Fruit fly (Drosophila melanogaster) whole organism, prepupa: ENCODE data around the gene CG43057.

Experiments
- Blimp-1 ChIP-seq: fragments of 200-800 bp; sonication (Bioruptor generic); optimal IDR thresholded peaks from 3 replicates; lab custom pipeline; 2017; ENCODE audit warnings: missing biosample characterization, missing genetic modification characterization, mild to moderate bottlenecking, moderate library complexity, missing genetic modification reagents
- CG10631 ChIP-seq: fragments of 200-800 bp; sonication (Bioruptor generic); optimal IDR thresholded peaks from 2 replicates; lab custom pipeline; 2016; ENCODE audit warnings: missing biosample characterization, missing genetic modification characterization
- CG11762 ChIP-seq: fragments of 200-800 bp; sonication (Bioruptor generic); optimal IDR thresholded peaks from 3 replicates; lab custom pipeline; 2016; ENCODE audit warnings: missing biosample characterization, missing genetic modification characterization; ENCODE audit not compliant: insufficient read depth
- CG15336 ChIP-seq: fragments of 200-800 bp; sonication (Bioruptor generic); IDR thresholded peaks from 2 replicates; pipeline ENCODE4 v1.3.6; 2022; ENCODE audit warnings: missing biosample characterization, missing genetic modification characterization
- CG1621 ChIP-seq: fragments of 200-800 bp; sonication (Bioruptor generic); optimal IDR thresholded peaks from 3 replicates; lab custom pipeline; 2018; ENCODE audit warnings: missing biosample characterization, mild to moderate bottlenecking, missing genetic modification characterization
- CG16779 ChIP-seq: fragments of 200-800 bp; sonication (Bioruptor generic); optimal IDR thresholded peaks from 3 replicates; lab custom pipeline; 2017; ENCODE audit warnings: missing biosample characterization, mild to moderate bottlenecking, missing genetic modification characterization
- CG3032 ChIP-seq: fragments of 200-800 bp; optimal IDR thresholded peaks from 2 replicates; lab custom pipeline; 2019; ENCODE audit warnings: missing biosample characterization, mild to moderate bottlenecking, missing genetic modification characterization, moderate library complexity
- CG31627 ChIP-seq: fragments of 200-800 bp; sonication (Bioruptor generic); optimal IDR thresholded peaks from 3 replicates; lab custom pipeline; 2016; ENCODE audit warnings: missing biosample characterization, missing genetic modification characterization
- CG32006 ChIP-seq: fragments of 200-800 bp; sonication (Bioruptor generic); optimal IDR thresholded peaks from 3 replicates; lab custom pipeline; 2017; ENCODE audit warnings: missing biosample characterization, mild to moderate bottlenecking, missing genetic modification characterization
- CG3919 ChIP-seq: fragments of 200-800 bp; sonication (Bioruptor generic); optimal IDR thresholded peaks from 3 replicates; lab custom pipeline; 2016; ENCODE audit warnings: missing biosample characterization, missing genetic modification characterization
- CG4318 ChIP-seq: fragments of 200-800 bp; sonication (Bioruptor generic); optimal IDR thresholded peaks from 3 replicates; lab custom pipeline; 2017; ENCODE audit warnings: missing biosample characterization, mild to moderate bottlenecking, missing genetic modification characterization
- CG6163 ChIP-seq: fragments of 200-800 bp; sonication (Bioruptor generic); IDR thresholded peaks from 3 replicates; pipeline ENCODE4 v1.3.6; 2022; ENCODE audit warnings: missing biosample characterization, missing genetic modification characterization
- CG6808 ChIP-seq: fragments of 200-800 bp; sonication (Bioruptor generic); optimal IDR thresholded peaks from 3 replicates; lab custom pipeline; 2017; ENCODE audit warnings: missing biosample characterization, missing genetic modification characterization, mild to moderate bottlenecking, moderate library complexity, missing genetic modification reagents
- CG6854 ChIP-seq: fragments of 200-800 bp; sonication (Bioruptor generic); optimal IDR thresholded peaks from 2 replicates; lab custom pipeline; 2017; ENCODE audit warnings: missing biosample characterization, mild to moderate bottlenecking, missing genetic modification characterization
- CG7368 ChIP-seq: fragments of 200-800 bp; sonication (Bioruptor generic); optimal IDR thresholded peaks from 3 replicates; lab custom pipeline; 2016; ENCODE audit warnings: missing biosample characterization, missing genetic modification characterization
- CG8119 ChIP-seq: fragments of 200-800 bp; sonication (Bioruptor generic); IDR thresholded peaks from 3 replicates; pipeline ENCODE4 v1.3.6; 2022; ENCODE audit warnings: missing biosample characterization, missing genetic modification characterization
- CG8319 ChIP-seq: fragments of 200-800 bp; sonication (Bioruptor generic); optimal IDR thresholded peaks from 3 replicates; lab custom pipeline; 2016; ENCODE audit warnings: missing biosample characterization, missing genetic modification characterization
- CG8632 ChIP-seq: fragments of 200-800 bp; sonication (Bioruptor generic); optimal IDR thresholded peaks from 3 replicates; lab custom pipeline; 2016; ENCODE audit warnings: missing biosample characterization, missing genetic modification characterization
- CG9139 ChIP-seq: fragments of 200-800 bp; sonication (Bioruptor generic); optimal IDR thresholded peaks from 3 replicates; lab custom pipeline; 2017; ENCODE audit warnings: missing biosample characterization, mild to moderate bottlenecking, missing genetic modification characterization
- Eip75B ChIP-seq: fragments of 200-800 bp; sonication (Bioruptor generic); optimal IDR thresholded peaks from 3 replicates; lab custom pipeline; 2016; ENCODE audit warnings: missing biosample characterization, missing genetic modification characterization
- Eip78C ChIP-seq: fragments of 200-800 bp; sonication (Bioruptor generic); peaks from one replicate; lab custom pipeline; 2016; ENCODE audit warnings: missing biosample characterization, missing genetic modification characterization
- Eip93F ChIP-seq: fragments of 200-800 bp; sonication (Bioruptor generic); optimal IDR thresholded peaks from 2 replicates; lab custom pipeline; 2016; ENCODE audit warnings: missing biosample characterization, mild to moderate bottlenecking, missing genetic modification characterization
- Hr38 ChIP-seq: sonication (Bioruptor generic); optimal IDR thresholded peaks from 2 replicates; lab custom pipeline; 2016; ENCODE audit warnings: missing biosample characterization, missing genetic modification characterization
- Hr39 ChIP-seq: fragments of 200-800 bp; sonication (Bioruptor generic); optimal IDR thresholded peaks from 2 replicates; lab custom pipeline; 2016; ENCODE audit warnings: missing biosample characterization, missing genetic modification characterization
- Hr4 ChIP-seq: fragments of 200-800 bp; sonication (Bioruptor generic); optimal IDR thresholded peaks from 3 replicates; lab custom pipeline; 2016; ENCODE audit warnings: missing biosample characterization, missing genetic modification characterization
- Lpt ChIP-seq: fragments of 200-800 bp; sonication (Bioruptor generic); optimal IDR thresholded peaks from 3 replicates; lab custom pipeline; 2016; ENCODE audit warnings: missing biosample characterization, missing genetic modification characterization
- Met ChIP-seq: fragments of 200-800 bp; sonication (Bioruptor generic); optimal IDR thresholded peaks from 3 replicates; lab custom pipeline; 2016; ENCODE audit warnings: missing biosample characterization, missing genetic modification characterization
- Smox ChIP-seq: fragments of 200-800 bp; sonication (Bioruptor generic); optimal IDR thresholded peaks from 3 replicates; lab custom pipeline; 2016; ENCODE audit warnings: missing biosample characterization, missing genetic modification characterization
- Sox102F ChIP-seq: fragments of 200-800 bp; sonication (Bioruptor generic); optimal IDR thresholded peaks from 2 replicates; lab custom pipeline; 2016; ENCODE audit warnings: missing biosample characterization, mild to moderate bottlenecking, missing genetic modification characterization
- Sox14 ChIP-seq: fragments of 200-800 bp; sonication (Bioruptor generic); optimal IDR thresholded peaks from 3 replicates; lab custom pipeline; 2016; ENCODE audit warnings: missing biosample characterization, missing genetic modification characterization
- Sox15 ChIP-seq: fragments of 200-800 bp; sonication (Bioruptor generic); optimal IDR thresholded peaks from 3 replicates; lab custom pipeline; 2016; ENCODE audit warnings: missing biosample characterization, missing genetic modification characterization
- achi ChIP-seq: fragments of 200-800 bp; sonication (Bioruptor generic); optimal IDR thresholded peaks from 3 replicates; lab custom pipeline; 2016; ENCODE audit warnings: missing biosample characterization, missing genetic modification characterization
- acj6 ChIP-seq: fragments of 200-800 bp; sonication (Bioruptor generic); optimal IDR thresholded peaks from 3 replicates; lab custom pipeline; 2016; ENCODE audit warnings: missing biosample characterization, missing genetic modification characterization
- dsx ChIP-seq: fragments of 200-800 bp; optimal IDR thresholded peaks from 3 replicates; lab custom pipeline; 2019; ENCODE audit warnings: missing biosample characterization, mild to moderate bottlenecking, missing genetic modification characterization, moderate library complexity; ENCODE audit not compliant: poor library complexity, severe bottlenecking
- eg ChIP-seq: fragments of 200-800 bp; sonication (Bioruptor generic); IDR thresholded peaks from 3 replicates; pipeline ENCODE4 v1.3.6; 2022; ENCODE audit warnings: missing biosample characterization, missing genetic modification characterization
- fd59A ChIP-seq: fragments of 200-800 bp; sonication (Bioruptor generic); optimal IDR thresholded peaks from 2 replicates; lab custom pipeline; 2017; ENCODE audit warnings: missing biosample characterization, mild to moderate bottlenecking, missing genetic modification characterization, missing genetic modification reagents
- fd85E ChIP-seq: fragments of 200-800 bp; sonication (Bioruptor generic); optimal IDR thresholded peaks from 3 replicates; lab custom pipeline; 2016; ENCODE audit warnings: missing biosample characterization, missing genetic modification characterization
- lz ChIP-seq: fragments of 200-800 bp; sonication (Bioruptor generic); optimal IDR thresholded peaks from 3 replicates; lab custom pipeline; 2016; ENCODE audit warnings: missing biosample characterization, missing genetic modification characterization
- net ChIP-seq: fragments of 200-800 bp; sonication (Bioruptor generic); optimal IDR thresholded peaks from 3 replicates; lab custom pipeline; 2016; ENCODE audit warnings: missing biosample characterization, missing genetic modification characterization
- pdm3 ChIP-seq: fragments of 200-800 bp; sonication (Bioruptor generic); optimal IDR thresholded peaks from 3 replicates; lab custom pipeline; 2016; ENCODE audit warnings: missing biosample characterization, missing genetic modification characterization
- salr ChIP-seq, 2 experiments: fragments of 200-800 bp; sonication (Bioruptor generic); optimal IDR thresholded peaks; 3 replicates each; lab custom pipeline; 2016 to 2018; ENCODE audit warnings: missing biosample characterization in 2 of 2, missing genetic modification characterization in 2 of 2, mild to moderate bottlenecking in 1 of 2
- spab ChIP-seq: fragments of 200-800 bp; sonication (Bioruptor generic); optimal IDR thresholded peaks from 2 replicates; lab custom pipeline; 2017; ENCODE audit warnings: missing biosample characterization, mild to moderate bottlenecking, missing genetic modification characterization, missing genetic modification reagents
- ss ChIP-seq, 2 experiments: fragments of 200-800 bp; sonication (Bioruptor generic); optimal IDR thresholded peaks; 2 replicates in 1 of 2; 3 replicates in 1 of 2; lab custom pipeline; 2017 to 2018; ENCODE audit warnings: mild to moderate bottlenecking in 2 of 2, missing biosample characterization in 2 of 2, missing genetic modification characterization in 2 of 2, moderate library complexity in 1 of 2
- svp ChIP-seq: fragments of 200-800 bp; sonication (Bioruptor generic); peaks from one replicate; lab custom pipeline; 2016; ENCODE audit warnings: missing biosample characterization, missing genetic modification characterization
- vri ChIP-seq: fragments of 200-800 bp; sonication (Bioruptor generic); optimal IDR thresholded peaks from 3 replicates; lab custom pipeline; 2016; ENCODE audit warnings: missing biosample characterization, mild to moderate bottlenecking, missing genetic modification characterization

Gene CG43057

DNA sequence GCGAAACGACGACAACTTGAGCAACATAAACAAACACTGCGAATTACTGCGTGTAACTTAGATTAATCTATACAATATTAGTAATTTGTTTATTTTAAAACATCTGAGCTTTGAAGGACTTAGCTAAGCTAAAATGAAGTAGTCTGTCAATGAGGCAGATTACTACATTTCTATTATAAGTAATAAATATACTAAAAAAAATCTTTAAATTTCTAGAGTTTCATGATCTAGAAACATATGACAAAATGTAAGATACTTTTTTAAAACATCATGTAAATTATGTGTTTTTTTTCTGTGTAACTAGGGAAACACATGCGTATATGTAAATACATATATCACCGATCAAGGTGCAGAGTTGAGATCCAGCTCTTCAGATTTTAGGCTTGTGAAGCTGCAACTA, 22.3 kb upstream of the CG43057 start (continued):
- TF ChIP-seq CG4318 (GFP tag; lab: Kevin White, UChicago) = peak; percentile 61
- peak; percentile 85 for TF ChIP-seq CG3032
- peak; percentile 12 for TF ChIP-seq Blimp-1 (GFP tag; lab: Kevin White, UChicago)
- peak; percentile 92 for TF ChIP-seq CG8119 (GFP tag; lab: Robert Waterston, UW)
- peak; percentile 90 for TF ChIP-seq CG15336 (GFP tag; lab: Robert Waterston, UW)
- peak; percentile 74 for TF ChIP-seq spab (GFP tag; lab: Kevin White, UChicago)
- TF ChIP-seq fd59A = peak; percentile 68
- TF ChIP-seq Sox15 = peak; percentile 53
- peak; percentile 79 for TF ChIP-seq CG3919
- TF ChIP-seq Sox14 (GFP tag; lab: Kevin White, UChicago) = peak; percentile 23
- TF ChIP-seq acj6 = peak; percentile 49
- TF ChIP-seq Met (GFP tag; lab: Kevin White, UChicago) = peak; percentile 28
- TF ChIP-seq pdm3 = peak; percentile 54
- no peak for TF ChIP-seq Sox102F (GFP tag; lab: Kevin White, UChicago)
- no peak for TF ChIP-seq fd85E (GFP tag; lab: Kevin White, UChicago)
- TF ChIP-seq Hr39 (GFP tag; lab: Kevin White, UChicago) = no peak
- peak; percentile 20 for TF ChIP-seq CG16779
- TF ChIP-seq CG7368 = peak; percentile 53
- no peak for TF ChIP-seq vri (GFP tag; lab: Kevin White, UChicago)
- peak; percentile 93 for TF ChIP-seq Eip78C (GFP tag; lab: Kevin White, UChicago)
- peak; percentile 22 for TF ChIP-seq Lpt (GFP tag; lab: Kevin White, UChicago)
- TF ChIP-seq CG1621 = no peak
- TF ChIP-seq CG11762 (GFP tag; lab: Kevin White, UChicago) = peak; percentile 76
- TF ChIP-seq CG31627 = no peak
- peak; percentile 53 for TF ChIP-seq CG8319
- peak; percentile 83 for TF ChIP-seq net

DNA sequence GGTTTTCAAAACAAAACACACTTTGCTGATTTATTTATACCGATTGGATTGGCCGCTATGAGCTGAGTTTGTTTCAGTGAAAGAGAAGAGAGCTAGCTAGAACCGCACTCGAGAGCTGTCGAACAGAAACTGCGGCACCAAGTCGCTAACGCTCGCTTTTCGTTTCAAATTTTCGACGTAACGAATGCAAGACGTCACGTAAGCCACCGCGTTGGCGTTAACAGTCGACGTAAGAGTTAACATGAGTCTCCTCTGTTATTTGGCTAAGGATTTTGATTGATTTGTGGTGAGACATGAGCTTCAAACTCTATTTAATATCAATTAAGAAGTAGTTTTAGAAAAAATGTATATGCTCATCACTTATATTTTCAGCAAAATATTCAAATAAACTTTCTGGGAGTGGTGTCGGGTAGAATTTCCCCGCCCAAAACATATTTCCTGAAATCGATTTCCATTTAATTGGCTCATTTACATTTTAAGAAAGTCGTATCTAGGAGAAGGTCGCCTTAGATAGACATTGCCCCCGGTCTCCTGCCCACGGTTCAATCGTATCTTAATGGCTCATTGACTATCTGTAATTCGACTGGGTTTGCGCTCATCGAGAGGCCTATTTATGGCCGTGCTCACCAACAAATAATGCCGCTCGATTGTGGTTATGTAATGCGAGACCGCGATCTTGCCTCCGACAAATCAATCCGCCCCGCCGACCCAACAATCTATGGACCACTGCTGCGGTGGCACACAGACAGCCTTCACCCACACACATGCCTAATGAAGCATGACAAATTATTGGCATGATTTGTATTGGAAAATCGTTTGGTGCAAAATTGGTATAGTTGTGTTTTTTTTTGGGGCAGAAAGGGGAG, 13.8 kb upstream of the CG43057 start, which contains the start of gene CG8086:
Gene CG8086 (minus strand): TSS at position 102 of the 866 bp plus-strand sequence.
- TF ChIP-seq dsx (GFP tag; lab: Kevin White, UChicago) (no peak), eg (GFP tag; lab: Robert Waterston, UW) (0 out of 3 replicates have a peak, but pooled peaks have one; percentile 18)

DNA sequence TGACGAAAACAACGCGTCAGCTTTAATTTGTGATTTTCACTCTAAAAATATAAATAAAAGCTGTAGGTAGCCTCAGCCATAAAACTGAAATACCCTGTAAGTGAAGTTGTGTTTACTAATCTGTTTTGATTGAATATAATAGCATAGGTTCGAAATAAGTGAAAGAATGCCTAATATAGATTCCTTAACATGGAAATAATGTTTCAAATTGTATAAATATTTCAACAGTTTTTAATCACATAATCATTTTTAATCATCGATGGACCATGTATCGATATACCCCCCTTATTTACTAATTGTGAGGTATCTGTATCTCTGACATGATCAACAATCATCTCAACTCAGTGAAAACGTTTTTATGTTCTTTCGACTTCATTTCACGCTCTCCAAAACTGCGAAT, 11.6 kb upstream of the CG43057 start:
- TF ChIP-seq Hr39 (GFP tag; lab: Kevin White, UChicago) (no peak), CG16779 (no peak), CG6808 (GFP tag; lab: Kevin White, UChicago) (no peak), lz (no peak), CG6163 (GFP tag; lab: Robert Waterston, UW) (no peak), net (no peak), pdm3 (peak; percentile 4), Hr4 (GFP tag; lab: Kevin White, UChicago) (no peak), fd85E (GFP tag; lab: Kevin White, UChicago) (no peak), CG8119 (GFP tag; lab: Robert Waterston, UW) (0 out of 3 replicates have a peak, but pooled peaks have one; percentile 40), CG32006 (GFP tag; lab: Kevin White, UChicago) (no peak), spab (GFP tag; lab: Kevin White, UChicago) (no peak), Eip93F (GFP tag; lab: Kevin White, UChicago) (no peak), CG1621 (no peak), acj6 (no peak), eg (GFP tag; lab: Robert Waterston, UW) (peak; percentile 51; the same call in 1 of the 3 replicates), CG9139 (GFP tag; lab: Kevin White, UChicago) (no peak), salr (GFP tag; optimal IDR thresholded peaks at IDR 0.05; lab: Kevin White, UChicago) (no peak), CG8632 (GFP tag; lab: Kevin White, UChicago) (no peak), CG10631 (GFP tag; lab: Kevin White, UChicago) (no peak), Smox (no peak), Met (GFP tag; lab: Kevin White, UChicago) (peak; percentile 27), CG6854 (GFP tag; lab: Kevin White, UChicago) (no peak), Hr38 (GFP tag; lab: Kevin White, UChicago) (no peak), svp (GFP tag; lab: Kevin White, UChicago) (peak; percentile 67), achi (GFP tag; lab: Kevin White, UChicago) (peak; percentile 21), CG8319 (no peak), Sox15 (no peak), ss (GFP tag; optimal IDR thresholded peaks at IDR 0.05; lab: Kevin White, UChicago) (no peak), CG4318 (GFP tag; lab: Kevin White, UChicago) (no peak), Eip75B (no peak), Sox102F (GFP tag; lab: Kevin White, UChicago) (no peak)
